Worm (Caenorhabditis elegans) whole organism, late embryonic: Measurements from ENCODE around the gene srx-76.

Source experiments
- C38D4.7 ChIP-seq: fragments of 200-800 bp; sonication (Bioruptor generic); optimal IDR thresholded peaks from 2 replicates; lab custom pipeline; 2018; ENCODE audit warnings: mild to moderate bottlenecking, missing genetic modification characterization, moderate library complexity, missing compliant biosample characterization
- F13H6.1 ChIP-seq: sonication (generic microtip); optimal IDR thresholded peaks from 2 replicates; lab custom pipeline; 2016; ENCODE audit warnings: missing genetic modification characterization, missing compliant biosample characterization
- K02D7.2 ChIP-seq: sonication (generic microtip); optimal IDR thresholded peaks from 2 replicates; lab custom pipeline; 2017; ENCODE audit warnings: mild to moderate bottlenecking, missing genetic modification characterization, missing compliant biosample characterization
- Y22D7AL.16 ChIP-seq: sonication (generic microtip); optimal IDR thresholded peaks from 2 replicates; lab custom pipeline; 2016; ENCODE audit warnings: missing genetic modification characterization, missing compliant biosample characterization
- ahr-1 ChIP-seq: sonication (generic microtip); optimal IDR thresholded peaks from 2 replicates; lab custom pipeline; 2016; ENCODE audit warnings: missing genetic modification characterization, missing compliant biosample characterization
- ama-1 ChIP-seq: fragments of 150-350 bp; optimal IDR thresholded peaks from 2 replicates; lab custom pipeline; 2014
- ceh-18 ChIP-seq: sonication (generic microtip); optimal IDR thresholded peaks from 2 replicates; lab custom pipeline; 2016; ENCODE audit warnings: missing genetic modification characterization, missing compliant biosample characterization
- ceh-19 ChIP-seq: fragments of 200-800 bp; sonication (Bioruptor generic); optimal IDR thresholded peaks from 2 replicates; lab custom pipeline; 2018; ENCODE audit warnings: mild to moderate bottlenecking, missing genetic modification characterization, missing compliant biosample characterization
- ceh-22 ChIP-seq: sonication (generic microtip); optimal IDR thresholded peaks from 2 replicates; lab custom pipeline; 2017; ENCODE audit warnings: missing biosample characterization, missing genetic modification characterization
- ceh-30 ChIP-seq: fragments of 150-350 bp; optimal IDR thresholded peaks from 2 replicates; lab custom pipeline; 2014; ENCODE audit warnings: missing biosample characterization, missing genetic modification characterization
- ceh-9 ChIP-seq: sonication (generic microtip); optimal IDR thresholded peaks from 2 replicates; lab custom pipeline; 2016; ENCODE audit warnings: mild to moderate bottlenecking, missing genetic modification characterization, inconsistent platforms, missing compliant biosample characterization
- che-1 ChIP-seq: sonication (generic microtip); optimal IDR thresholded peaks from 2 replicates; lab custom pipeline; 2016; ENCODE audit warnings: mild to moderate bottlenecking, missing genetic modification characterization, missing compliant biosample characterization
- dve-1 ChIP-seq: sonication (generic microtip); optimal IDR thresholded peaks from 2 replicates; lab custom pipeline; 2017; ENCODE audit warnings: antibody characterized with exemption, mild to moderate bottlenecking, missing genetic modification characterization, missing compliant biosample characterization
- elt-4 ChIP-seq: sonication (generic microtip); optimal IDR thresholded peaks from 2 replicates; lab custom pipeline; 2016; ENCODE audit warnings: missing genetic modification characterization, missing compliant biosample characterization
- ets-4 ChIP-seq: sonication (generic microtip); optimal IDR thresholded peaks from 2 replicates; lab custom pipeline; 2016; ENCODE audit warnings: missing genetic modification characterization, missing compliant biosample characterization
- eyg-1 ChIP-seq: sonication (generic microtip); optimal IDR thresholded peaks from 2 replicates; lab custom pipeline; 2016; ENCODE audit warnings: missing genotype, missing genetic modification characterization, missing compliant biosample characterization
- fax-1 ChIP-seq: sonication (generic microtip); optimal IDR thresholded peaks from 2 replicates; lab custom pipeline; 2016; ENCODE audit warnings: missing genotype, missing genetic modification characterization, missing compliant biosample characterization
- gmeb-2 ChIP-seq: sonication (generic microtip); optimal IDR thresholded peaks from 2 replicates; lab custom pipeline; 2016; ENCODE audit warnings: missing genetic modification characterization, inconsistent platforms, missing compliant biosample characterization
- lin-11 ChIP-seq: fragments of 200-800 bp; sonication (Bioruptor generic); optimal IDR thresholded peaks from 2 replicates; lab custom pipeline; 2018; ENCODE audit warnings: mild to moderate bottlenecking, missing genetic modification characterization, missing compliant biosample characterization
- nfya-1 ChIP-seq: sonication (generic microtip); optimal IDR thresholded peaks from 2 replicates; lab custom pipeline; 2017; ENCODE audit warnings: missing genetic modification characterization, mild to moderate bottlenecking, missing compliant biosample characterization, antibody characterized with exemption, moderate library complexity
- npax-4 ChIP-seq: sonication (generic microtip); optimal IDR thresholded peaks from 2 replicates; lab custom pipeline; 2016; ENCODE audit warnings: missing genetic modification characterization, missing compliant biosample characterization
- pag-3 ChIP-seq: sonication (generic microtip); optimal IDR thresholded peaks from 2 replicates; lab custom pipeline; 2016; ENCODE audit warnings: missing compliant biosample characterization, missing genetic modification characterization, borderline replicate concordance
- pat-9 ChIP-seq: fragments of 200-800 bp; sonication (Bioruptor generic); optimal IDR thresholded peaks from 2 replicates; lab custom pipeline; 2018; ENCODE audit warnings: mild to moderate bottlenecking, missing genetic modification characterization, moderate library complexity, missing compliant biosample characterization
- pha-4 ChIP-seq: fragments of 150-350 bp; optimal IDR thresholded peaks from 2 replicates; lab custom pipeline; 2018; ENCODE audit warnings: missing biosample characterization, missing genetic modification reagents, missing genetic modification characterization
- pqm-1 ChIP-seq: sonication (generic microtip); optimal IDR thresholded peaks from 2 replicates; lab custom pipeline; 2016; ENCODE audit warnings: missing genetic modification characterization, missing compliant biosample characterization
- sox-4 ChIP-seq: sonication (generic microtip); optimal IDR thresholded peaks from 2 replicates; lab custom pipeline; 2017; ENCODE audit warnings: mild to moderate bottlenecking, missing genetic modification characterization, inconsistent platforms, missing compliant biosample characterization
- syd-9 ChIP-seq: sonication (generic microtip); optimal IDR thresholded peaks from 2 replicates; lab custom pipeline; 2016; ENCODE audit warnings: mild to moderate bottlenecking, missing genetic modification characterization, moderate library complexity, missing compliant biosample characterization
- tbx-2 ChIP-seq: sonication (generic microtip); optimal IDR thresholded peaks from 2 replicates; lab custom pipeline; 2016; ENCODE audit warnings: missing genetic modification characterization, missing compliant biosample characterization
- ttx-3 ChIP-seq: sonication (generic microtip); optimal IDR thresholded peaks from 2 replicates; lab custom pipeline; 2016; ENCODE audit warnings: missing genetic modification reagents, missing genetic modification characterization, missing compliant biosample characterization
- unc-3 ChIP-seq, 2 experiments: fragments of 200-800 bp in 1 of 2; sonication (Bioruptor generic) in 1 of 2; sonication (generic microtip) in 1 of 2; conservative IDR thresholded peaks in 1 of 2; optimal IDR thresholded peaks in 1 of 2; 2 replicates each; pipeline versions ENCODE4 v1.3.6 to Lab custom; 2016 to 2022; ENCODE audit warnings: missing compliant biosample characterization in 2 of 2, missing genetic modification characterization in 2 of 2, missing genetic modification reagents in 1 of 2
- unc-42 ChIP-seq: sonication (generic microtip); optimal IDR thresholded peaks from 2 replicates; lab custom pipeline; 2016; ENCODE audit warnings: missing genotype, missing genetic modification characterization, missing compliant biosample characterization
- unc-86 ChIP-seq: sonication (generic microtip); optimal IDR thresholded peaks from 2 replicates; lab custom pipeline; 2016; ENCODE audit warnings: missing genetic modification characterization, missing compliant biosample characterization

Gene srx-76

DNA sequence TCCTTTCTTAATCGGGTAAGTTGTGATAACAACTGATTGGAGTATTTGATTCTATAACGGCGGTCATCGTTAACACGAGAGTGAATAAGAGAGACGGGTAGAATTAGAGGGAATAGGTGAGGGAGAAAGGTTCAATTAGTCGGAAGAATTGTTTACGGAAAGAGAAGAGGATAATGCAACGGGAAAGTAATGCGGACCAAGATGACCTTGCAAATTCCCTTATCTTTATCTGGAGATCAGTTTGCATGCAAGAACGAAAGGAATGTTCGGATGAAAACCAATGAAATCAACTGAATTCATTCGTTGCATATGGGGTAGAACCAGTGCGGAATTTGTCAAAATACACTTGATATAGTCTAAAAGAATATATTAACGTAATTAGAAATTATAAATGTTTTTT lies 10.5 kb downstream of the srx-76 start:
- no peak for TF ChIP-seq ceh-18 (tag; lab: Kevin White, UChicago)
- no peak for TF ChIP-seq ttx-3 (tag; lab: Kevin White, UChicago)
- TF ChIP-seq ahr-1 (tag; lab: Kevin White, UChicago) = no peak
- no peak for TF ChIP-seq nfya-1
- no peak for TF ChIP-seq gmeb-2 (tag; lab: Kevin White, UChicago)
- no peak for TF ChIP-seq F13H6.1 (tag; lab: Kevin White, UChicago)
- TF ChIP-seq C38D4.7 (GFP tag; lab: Kevin White, UChicago) = no peak
- TF ChIP-seq syd-9 (tag; lab: Kevin White, UChicago) = no peak
- TF ChIP-seq che-1 (tag; lab: Kevin White, UChicago) = no peak
- TF ChIP-seq npax-4 (tag; lab: Kevin White, UChicago) = no peak
- no peak for TF ChIP-seq ceh-30 (tag; lab: Kevin White, UChicago)
- no peak for TF ChIP-seq elt-4 (tag; lab: Kevin White, UChicago)
- TF ChIP-seq pha-4 (tag; lab: Kevin White, UChicago) = no peak
- TF ChIP-seq pat-9 (tag; lab: Kevin White, UChicago) = no peak
- TF ChIP-seq unc-3 (GFP tag; conservative IDR thresholded peaks at IDR 0.05; lab: Robert Waterston, UW) = no peak
- TF ChIP-seq unc-3 (tag; optimal IDR thresholded peaks at IDR 0.05; lab: Kevin White, UChicago) = no peak
- no peak for TF ChIP-seq K02D7.2 (tag; lab: Kevin White, UChicago)

- no peak for TF ChIP-seq unc-86
- TF ChIP-seq, all 69 proteins: peak for 0
These were observed 14.4 kb downstream of the srx-76 start for ce11 chrV:11905977-11906376.

DNA sequence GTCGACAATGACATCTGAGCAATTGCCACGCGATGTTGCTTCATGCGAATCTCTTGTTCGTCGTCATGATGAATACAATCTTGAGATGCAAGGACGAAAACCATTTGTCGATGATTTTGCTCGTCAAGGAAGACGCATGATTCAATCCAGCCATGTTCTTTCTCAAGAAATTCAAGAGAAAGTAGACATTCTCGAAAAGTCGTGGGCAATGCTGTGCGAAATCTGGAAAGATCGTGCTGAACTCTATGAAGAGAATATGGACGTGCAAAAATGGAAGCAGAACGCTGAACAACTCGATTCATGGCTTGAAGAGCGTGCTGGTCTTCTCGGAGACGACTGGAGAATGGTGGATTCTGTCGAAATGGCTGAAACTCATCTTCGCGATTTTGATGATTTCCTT lies 21.7 kb downstream of the srx-76 start:
- no peak for TF ChIP-seq ttx-3 (tag; lab: Kevin White, UChicago)
- no peak for TF ChIP-seq fax-1 (tag; lab: Kevin White, UChicago)
- TF ChIP-seq unc-42 (tag; lab: Kevin White, UChicago) = no peak
- no peak for TF ChIP-seq Y22D7AL.16
- TF ChIP-seq npax-4 (tag; lab: Kevin White, UChicago) = no peak
- TF ChIP-seq ets-4 (tag; lab: Kevin White, UChicago) = no peak
- no peak for TF ChIP-seq sox-4 (tag; lab: Kevin White, UChicago)
- TF ChIP-seq lin-11 = no peak
- no peak for TF ChIP-seq ama-1 (lab: Kevin White, UChicago)
- TF ChIP-seq dve-1 = no peak
- TF ChIP-seq F13H6.1 (tag; lab: Kevin White, UChicago) = no peak
- TF ChIP-seq ceh-9 (tag; lab: Kevin White, UChicago) = no peak
- TF ChIP-seq tbx-2 (tag; lab: Kevin White, UChicago) = no peak
- TF ChIP-seq, all 69 proteins: peak for 0

ce11 chrV:11917186-11917585 lies 25.6 kb downstream of the srx-76 start, which contains the start of gene R31.2:
Gene R31.2, plus strand, starts transcription at chrV:11917573.
- TF ChIP-seq ttx-3 (tag; lab: Kevin White, UChicago) (no peak), nfya-1 (no peak), che-1 (tag; lab: Kevin White, UChicago) (no peak), ceh-30 (tag; lab: Kevin White, UChicago) (no peak), ceh-22 (tag; lab: Kevin White, UChicago) (no peak), pag-3 (tag; lab: Kevin White, UChicago) (no peak), ceh-19 (GFP tag; lab: Kevin White, UChicago) (no peak)

- TF ChIP-seq pag-3 (tag; lab: Kevin White, UChicago) (no peak), pqm-1 (tag; lab: Kevin White, UChicago) (no peak), fax-1 (tag; lab: Kevin White, UChicago) (no peak), eyg-1 (tag; lab: Kevin White, UChicago) (no peak)
These were observed 28.0 kb downstream of the srx-76 start for ce11 chrV:11919639-11920038.
